Worm (Caenorhabditis elegans) whole organism, young adult: Measurements from ENCODE around the gene twk-45.
A peak's percentile ranks its signal among the peaks of the same experiment; 100 is the strongest.

ENCODE experiments used
- D2030.7 ChIP-seq: fragments of 200-800 bp; sonication (Bioruptor generic); IDR thresholded peaks from 2 replicates; pipeline ENCODE4 v1.3.6; 2022; ENCODE audit warnings: missing genetic modification reagents, missing genetic modification characterization, missing compliant biosample characterization
- F22D6.2 ChIP-seq: sonication (generic microtip); optimal IDR thresholded peaks from 2 replicates; lab custom pipeline; 2016; ENCODE audit warnings: mild to moderate bottlenecking, missing genetic modification characterization, missing compliant biosample characterization
- F33H1.4 ChIP-seq: fragments of 200-800 bp; sonication (Bioruptor generic); IDR thresholded peaks from 2 replicates; pipeline ENCODE4 v1.3.6; 2022; ENCODE audit warnings: missing genetic modification reagents, missing genetic modification characterization, missing compliant biosample characterization
- F49E8.2 ChIP-seq: sonication (generic microtip); optimal IDR thresholded peaks from 3 replicates; lab custom pipeline; 2017; ENCODE audit warnings: missing genetic modification characterization, mild to moderate bottlenecking, missing compliant biosample characterization, antibody characterized with exemption, moderate library complexity; ENCODE audit not compliant: insufficient read depth
- T26A5.8 ChIP-seq: sonication (generic microtip); optimal IDR thresholded peaks from 2 replicates; lab custom pipeline; 2016; ENCODE audit warnings: missing genetic modification characterization, missing compliant biosample characterization
- Y53F4B.3 ChIP-seq: fragments of 200-800 bp; sonication (Bioruptor generic); IDR thresholded peaks from 2 replicates; pipeline ENCODE4 v1.3.6; 2022; ENCODE audit warnings: missing genetic modification reagents, missing genetic modification characterization, missing compliant biosample characterization
- Y56A3A.18 ChIP-seq: fragments of 200-800 bp; sonication (Bioruptor generic); IDR thresholded peaks from 2 replicates; pipeline ENCODE4 v1.3.6; 2022; ENCODE audit warnings: missing genetic modification reagents, missing genetic modification characterization, missing compliant biosample characterization
- Y79H2A.3 ChIP-seq: fragments of 200-800 bp; sonication (Bioruptor generic); conservative IDR thresholded peaks from 2 replicates; pipeline ENCODE4 v1.3.6; 2022; ENCODE audit warnings: missing genetic modification reagents, missing genetic modification characterization, missing compliant biosample characterization
- aptf-2 ChIP-seq: fragments of 200-800 bp; sonication (Bioruptor generic); conservative IDR thresholded peaks from 2 replicates; pipeline ENCODE4 v1.3.6; 2022; ENCODE audit warnings: missing genetic modification reagents, missing genetic modification characterization, missing compliant biosample characterization
- aptf-3 ChIP-seq: fragments of 200-800 bp; sonication (Bioruptor generic); IDR thresholded peaks from 2 replicates; pipeline ENCODE4 v1.3.6; 2022; ENCODE audit warnings: missing genetic modification characterization, missing compliant biosample characterization
- attf-3 ChIP-seq: fragments of 200-800 bp; sonication (Bioruptor generic); conservative IDR thresholded peaks from 2 replicates; pipeline ENCODE4 v1.3.6; 2022; ENCODE audit warnings: missing genetic modification reagents, missing genetic modification characterization, missing compliant biosample characterization
- bed-2 ChIP-seq: fragments of 200-800 bp; sonication (Bioruptor generic); IDR thresholded peaks from 2 replicates; pipeline ENCODE4 v1.3.6; 2022; ENCODE audit warnings: missing genetic modification reagents, missing genetic modification characterization, missing compliant biosample characterization
- ceh-40 ChIP-seq: fragments of 200-800 bp; sonication (Bioruptor generic); IDR thresholded peaks from 2 replicates; pipeline ENCODE4 v1.3.6; 2022; ENCODE audit warnings: missing genetic modification characterization, missing compliant biosample characterization
- die-1 ChIP-seq: sonication (generic microtip); optimal IDR thresholded peaks from 2 replicates; lab custom pipeline; 2016; ENCODE audit warnings: missing genotype, mild to moderate bottlenecking, missing genetic modification characterization, missing compliant biosample characterization
- dox-1 ChIP-seq: fragments of 200-800 bp; sonication (Bioruptor generic); IDR thresholded peaks from 2 replicates; pipeline ENCODE4 v1.3.6; 2022; ENCODE audit warnings: missing genetic modification reagents, missing genetic modification characterization, missing compliant biosample characterization
- dpl-1 ChIP-seq: fragments of 150-350 bp; optimal IDR thresholded peaks from 2 replicates; lab custom pipeline; 2014; ENCODE audit warnings: missing biosample characterization, missing genetic modification reagents, missing genetic modification characterization
- efl-1 ChIP-seq: fragments of 150-350 bp; optimal IDR thresholded peaks from 2 replicates; lab custom pipeline; 2014; ENCODE audit warnings: missing biosample characterization, missing genetic modification reagents, missing genetic modification characterization
- egrh-3 ChIP-seq: fragments of 200-800 bp; sonication (Bioruptor generic); IDR thresholded peaks from 2 replicates; pipeline ENCODE4 v1.3.6; 2022; ENCODE audit warnings: missing genetic modification reagents, missing genetic modification characterization, missing compliant biosample characterization
- ets-4 ChIP-seq: fragments of 200-800 bp; sonication (Bioruptor generic); optimal IDR thresholded peaks from 2 replicates; lab custom pipeline; 2018; ENCODE audit warnings: mild to moderate bottlenecking, missing genetic modification characterization, missing compliant biosample characterization
- gei-17 ChIP-seq: fragments of 200-800 bp; sonication (Bioruptor generic); optimal IDR thresholded peaks from 2 replicates; lab custom pipeline; 2018; ENCODE audit warnings: mild to moderate bottlenecking, missing genetic modification characterization, missing compliant biosample characterization
- hmg-1.2 ChIP-seq: fragments of 200-800 bp; sonication (Bioruptor generic); IDR thresholded peaks from 2 replicates; pipeline ENCODE4 v1.3.6; 2022; ENCODE audit warnings: missing genetic modification reagents, missing genetic modification characterization, missing compliant biosample characterization
- hrde-1 ChIP-seq: sonication (generic microtip); optimal IDR thresholded peaks from 2 replicates; lab custom pipeline; 2016; ENCODE audit warnings: missing genetic modification characterization, mild to moderate bottlenecking, missing compliant biosample characterization, moderate library complexity, missing genotype, missing genetic modification reagents, borderline replicate concordance
- lag-1 ChIP-seq: fragments of 200-800 bp; sonication (Bioruptor generic); IDR thresholded peaks from 2 replicates; pipeline ENCODE4 v1.3.6; 2022; ENCODE audit warnings: missing genetic modification reagents, missing genetic modification characterization, missing compliant biosample characterization
- lin-26 ChIP-seq: fragments of 200-800 bp; sonication (Bioruptor generic); IDR thresholded peaks from 2 replicates; pipeline ENCODE4 v1.3.6; 2022; ENCODE audit warnings: missing genetic modification reagents, missing genetic modification characterization, missing compliant biosample characterization
- lir-1 ChIP-seq: fragments of 200-800 bp; sonication (Bioruptor generic); conservative IDR thresholded peaks from 2 replicates; pipeline ENCODE4 v1.3.6; 2022; ENCODE audit warnings: missing genetic modification reagents, missing genetic modification characterization, missing compliant biosample characterization
- lsl-1 ChIP-seq: fragments of 200-800 bp; sonication (Bioruptor generic); optimal IDR thresholded peaks from 2 replicates; lab custom pipeline; 2018; ENCODE audit warnings: mild to moderate bottlenecking, missing genetic modification characterization, moderate library complexity, missing compliant biosample characterization
- lsy-27 ChIP-seq: sonication (generic microtip); optimal IDR thresholded peaks from 2 replicates; lab custom pipeline; 2017; ENCODE audit warnings: missing genetic modification characterization, mild to moderate bottlenecking, missing compliant biosample characterization, antibody characterized with exemption, missing genotype, borderline replicate concordance; ENCODE audit not compliant: insufficient read depth
- madf-3 ChIP-seq: fragments of 200-800 bp; sonication (Bioruptor generic); IDR thresholded peaks from 2 replicates; pipeline ENCODE4 v1.3.6; 2022; ENCODE audit warnings: missing genetic modification reagents, missing genetic modification characterization, missing compliant biosample characterization
- madf-6 ChIP-seq: fragments of 200-800 bp; sonication (Bioruptor generic); IDR thresholded peaks from 2 replicates; pipeline ENCODE4 v1.3.6; 2022; ENCODE audit warnings: missing genetic modification reagents, missing genetic modification characterization, missing compliant biosample characterization
- madf-8 ChIP-seq: fragments of 200-800 bp; sonication (Bioruptor generic); conservative IDR thresholded peaks from 2 replicates; pipeline ENCODE4 v1.3.6; 2022; ENCODE audit warnings: missing genetic modification reagents, missing genetic modification characterization, missing compliant biosample characterization
- mcd-1 ChIP-seq: fragments of 200-800 bp; sonication (Bioruptor generic); IDR thresholded peaks from 2 replicates; pipeline ENCODE4 v1.3.6; 2022; ENCODE audit warnings: missing genetic modification reagents, missing genetic modification characterization, missing compliant biosample characterization
- mel-28 ChIP-seq: sonication (generic microtip); optimal IDR thresholded peaks from 2 replicates; lab custom pipeline; 2016; ENCODE audit warnings: borderline replicate concordance, mild to moderate bottlenecking, missing genetic modification characterization, missing compliant biosample characterization
- nfya-1 ChIP-seq: sonication (generic microtip); optimal IDR thresholded peaks from 2 replicates; lab custom pipeline; 2017; ENCODE audit warnings: antibody characterized with exemption, missing compliant biosample characterization, missing genetic modification characterization, borderline replicate concordance; ENCODE audit not compliant: insufficient read depth
- nfya-2 ChIP-seq: fragments of 200-800 bp; sonication (Bioruptor generic); IDR thresholded peaks from 2 replicates; pipeline ENCODE4 v1.3.6; 2022; ENCODE audit warnings: missing genetic modification reagents, missing genetic modification characterization, missing compliant biosample characterization
- nhr-90 ChIP-seq: sonication (generic microtip); optimal IDR thresholded peaks from 2 replicates; lab custom pipeline; 2016; ENCODE audit warnings: missing genotype, mild to moderate bottlenecking, missing genetic modification characterization, missing compliant biosample characterization
- sptf-2 ChIP-seq: fragments of 200-800 bp; sonication (Bioruptor generic); optimal IDR thresholded peaks from 2 replicates; lab custom pipeline; 2018; ENCODE audit warnings: mild to moderate bottlenecking, missing genetic modification characterization, missing compliant biosample characterization
- tbp1 ChIP-seq: fragments of 200-800 bp; sonication (Bioruptor generic); optimal IDR thresholded peaks from 2 replicates; lab custom pipeline; 2018; ENCODE audit warnings: mild to moderate bottlenecking, missing genetic modification characterization, missing compliant biosample characterization
- tbx-9 ChIP-seq: sonication (generic microtip); optimal IDR thresholded peaks from 2 replicates; lab custom pipeline; 2016; ENCODE audit warnings: borderline replicate concordance, missing genetic modification characterization, inconsistent platforms, missing compliant biosample characterization
- tlf-1 ChIP-seq: fragments of 200-800 bp; sonication (Bioruptor generic); optimal IDR thresholded peaks from 2 replicates; lab custom pipeline; 2018; ENCODE audit warnings: mild to moderate bottlenecking, missing genetic modification characterization, missing compliant biosample characterization
- unc-130 ChIP-seq: sonication (generic microtip); optimal IDR thresholded peaks from 2 replicates; lab custom pipeline; 2016; ENCODE audit warnings: missing genetic modification reagents, missing genetic modification characterization, missing compliant biosample characterization
- zfh-2 ChIP-seq: fragments of 200-800 bp; sonication (Bioruptor generic); conservative IDR thresholded peaks from 2 replicates; pipeline ENCODE4 v1.3.6; 2022; ENCODE audit warnings: missing genetic modification reagents, missing genetic modification characterization, missing compliant biosample characterization
- ztf-3 ChIP-seq: fragments of 200-800 bp; sonication (Bioruptor generic); optimal IDR thresholded peaks from 2 replicates; lab custom pipeline; 2018; ENCODE audit warnings: mild to moderate bottlenecking, missing genetic modification characterization, missing compliant biosample characterization

Gene twk-45

ce11 chrIII:2781833-2782232 lies 19.9 kb downstream of the twk-45 start (continued):
- no peak for TF ChIP-seq tbx-9 (tag; lab: Kevin White, UChicago)
- TF ChIP-seq nhr-90 (tag; lab: Kevin White, UChicago): no peak
- no peak for TF ChIP-seq lag-1 (GFP tag; lab: Robert Waterston, UW)
- TF ChIP-seq Y56A3A.18 (GFP tag; lab: Robert Waterston, UW): no peak
- TF ChIP-seq dox-1 (GFP tag; lab: Robert Waterston, UW): no peak
- TF ChIP-seq lir-1 (GFP tag; lab: Robert Waterston, UW): no peak
- TF ChIP-seq F49E8.2 (tag; lab: Kevin White, UChicago): no peak
- no peak for TF ChIP-seq gei-17 (GFP tag; lab: Kevin White, UChicago)
- TF ChIP-seq Y79H2A.3 (GFP tag; lab: Robert Waterston, UW): no peak
- peak; percentile 98 for TF ChIP-seq lsl-1 (GFP tag; lab: Kevin White, UChicago)
- TF ChIP-seq ztf-3 (GFP tag; lab: Kevin White, UChicago): no peak
- TF ChIP-seq mel-28 (tag; lab: Kevin White, UChicago): no peak
- TF ChIP-seq ceh-40 (GFP tag; lab: Robert Waterston, UW): no peak
- TF ChIP-seq mcd-1: peak; percentile 30; the same call in 1 of the 2 replicates
- no peak for TF ChIP-seq attf-3
- peak; percentile 51 for TF ChIP-seq efl-1 (GFP tag; lab: Kevin White, UChicago)
- peak; percentile 84; the same call in 1 of the 2 replicates for TF ChIP-seq madf-6 (GFP tag; lab: Robert Waterston, UW)
- peak; percentile 50 for TF ChIP-seq madf-8 (GFP tag; lab: Robert Waterston, UW)
- TF ChIP-seq nfya-2 (GFP tag; lab: Robert Waterston, UW): no peak
- TF ChIP-seq die-1 (tag; lab: Kevin White, UChicago): no peak
- TF ChIP-seq hrde-1 (tag; lab: Kevin White, UChicago): no peak
- TF ChIP-seq hmg-1.2 (GFP tag; lab: Robert Waterston, UW): no peak
- TF ChIP-seq bed-2 (GFP tag; lab: Robert Waterston, UW): no peak
- TF ChIP-seq egrh-3 (GFP tag; lab: Robert Waterston, UW): no peak
- no peak for TF ChIP-seq madf-3 (GFP tag; lab: Robert Waterston, UW)
- peak; percentile 45; the same call in 1 of the 2 replicates for TF ChIP-seq D2030.7 (GFP tag; lab: Robert Waterston, UW)
- TF ChIP-seq lin-26 (GFP tag; lab: Robert Waterston, UW): no peak
- no peak for TF ChIP-seq tlf-1
- no peak for TF ChIP-seq dpl-1 (GFP tag; lab: Kevin White, UChicago)
- TF ChIP-seq aptf-3 (GFP tag; lab: Robert Waterston, UW): no peak
- TF ChIP-seq tbp1 (GFP tag; lab: Kevin White, UChicago): peak; percentile 21
- no peak for TF ChIP-seq F22D6.2 (tag; lab: Kevin White, UChicago)
- peak; percentile 80 for TF ChIP-seq F33H1.4 (GFP tag; lab: Robert Waterston, UW)
- TF ChIP-seq zfh-2: no peak
- no peak for TF ChIP-seq aptf-2 (GFP tag; lab: Robert Waterston, UW)
- no peak for TF ChIP-seq nfya-1
- no peak for TF ChIP-seq Y53F4B.3 (GFP tag; lab: Robert Waterston, UW)
- no peak for TF ChIP-seq lsy-27 (tag; lab: Kevin White, UChicago)
- TF ChIP-seq T26A5.8 (tag; lab: Kevin White, UChicago): no peak
- TF ChIP-seq unc-130 (GFP tag; lab: Kevin White, UChicago): no peak
- TF ChIP-seq ets-4 (GFP tag; lab: Kevin White, UChicago): no peak
- TF ChIP-seq sptf-2: no peak
